Worm (Caenorhabditis elegans) whole organism, L1 larva: ENCODE measurements around the gene aqp-1.

Experiments
- C34B4.2 ChIP-seq: sonication (generic microtip); optimal IDR thresholded peaks from 2 replicates; lab custom pipeline; 2017; ENCODE audit warnings: mild to moderate bottlenecking, missing genetic modification characterization, missing compliant biosample characterization
- F16B12.6 ChIP-seq: fragments of 150-350 bp; optimal IDR thresholded peaks from 2 replicates; lab custom pipeline; 2014; ENCODE audit warnings: missing biosample characterization, missing genetic modification characterization
- Y116A8C.19 ChIP-seq: sonication (generic microtip); optimal IDR thresholded peaks from 2 replicates; lab custom pipeline; 2016; ENCODE audit warnings: missing compliant biosample characterization, missing genetic modification characterization, borderline replicate concordance
- ceh-88 ChIP-seq: fragments of 200-800 bp; sonication (Bioruptor generic); IDR thresholded peaks from 2 replicates; pipeline ENCODE4 v1.3.6; 2022; ENCODE audit warnings: missing genetic modification characterization, missing compliant biosample characterization
- ces-1 ChIP-seq: fragments of 150-350 bp; optimal IDR thresholded peaks from 2 replicates; lab custom pipeline; 2014; ENCODE audit warnings: missing biosample characterization, missing genetic modification reagents, missing genetic modification characterization
- dpl-1 ChIP-seq, 3 experiments: fragments of 150-350 bp in 2 of 3; sonication (generic microtip) in 1 of 3; optimal IDR thresholded peaks; 2 replicates each; lab custom pipeline; 2014 to 2017; ENCODE audit warnings: missing biosample characterization in 3 of 3, missing genetic modification characterization in 3 of 3, missing genetic modification reagents in 3 of 3
- efl-1 ChIP-seq, 4 experiments: fragments of 150-350 bp; optimal IDR thresholded peaks in 3 of 4; peaks in 1 of 4; 1 replicate in 1 of 4; 2 replicates in 3 of 4; lab custom pipeline; 2014; ENCODE audit warnings: missing biosample characterization in 2 of 4, missing genetic modification characterization in 2 of 4, missing genetic modification reagents in 2 of 4
- egl-13 ChIP-seq: sonication (generic microtip); optimal IDR thresholded peaks from 2 replicates; lab custom pipeline; 2016; ENCODE audit warnings: missing genotype, missing genetic modification reagents, missing genetic modification characterization, missing compliant biosample characterization
- elt-2 ChIP-seq: sonication (generic microtip); optimal IDR thresholded peaks from 2 replicates; lab custom pipeline; 2016; ENCODE audit warnings: missing genetic modification characterization, mild to moderate bottlenecking, inconsistent platforms, missing compliant biosample characterization, missing genetic modification reagents
- elt-3 ChIP-seq, 6 experiments: fragments of 150-350 bp in 1 of 6; sonication (generic microtip); optimal IDR thresholded peaks; 2 replicates each; lab custom pipeline; 2017 to 2018; ENCODE audit warnings: missing biosample characterization in 6 of 6, missing genetic modification characterization in 6 of 6, inconsistent platforms in 1 of 6
- fkh-8 ChIP-seq: sonication (generic microtip); optimal IDR thresholded peaks from 2 replicates; lab custom pipeline; 2016; ENCODE audit warnings: mild to moderate bottlenecking, missing genetic modification characterization, missing compliant biosample characterization
- grh-1 ChIP-seq: fragments of 200-800 bp; sonication (Bioruptor generic); IDR thresholded peaks from 2 replicates; pipeline ENCODE4 v1.3.6; 2022; ENCODE audit warnings: missing genetic modification reagents, missing genetic modification characterization, missing compliant biosample characterization
- hlh-17 ChIP-seq: fragments of 200-800 bp; sonication (Bioruptor generic); optimal IDR thresholded peaks from 2 replicates; lab custom pipeline; 2018; ENCODE audit warnings: missing genetic modification characterization, mild to moderate bottlenecking, missing compliant biosample characterization, moderate library complexity, borderline replicate concordance
- hlh-4 ChIP-seq: sonication (generic microtip); optimal IDR thresholded peaks from 2 replicates; lab custom pipeline; 2016; ENCODE audit warnings: mild to moderate bottlenecking, missing genetic modification characterization, missing compliant biosample characterization
- hpl-2 ChIP-seq: fragments of 150-350 bp; optimal IDR thresholded peaks from 2 replicates; lab custom pipeline; 2014; ENCODE audit warnings: missing biosample characterization, missing genetic modification reagents, missing genetic modification characterization
- jun-1 ChIP-seq: fragments of 150-350 bp; optimal IDR thresholded peaks from 2 replicates; lab custom pipeline; 2014; ENCODE audit warnings: missing biosample characterization, missing genetic modification reagents, missing genetic modification characterization
- lin-14 ChIP-seq: fragments of 200-800 bp; sonication (Bioruptor generic); optimal IDR thresholded peaks from 2 replicates; lab custom pipeline; 2018; ENCODE audit warnings: mild to moderate bottlenecking, missing genetic modification characterization, moderate library complexity, missing compliant biosample characterization
- lin-15B ChIP-seq: fragments of 150-350 bp; sonication (generic microtip); optimal IDR thresholded peaks from 3 replicates; lab custom pipeline; 2014; ENCODE audit warnings: missing biosample characterization, missing genetic modification characterization
- lin-35 ChIP-seq, 2 experiments: fragments of 150-350 bp; optimal IDR thresholded peaks; 2 replicates each; lab custom pipeline; 2014; ENCODE audit warnings: missing biosample characterization in 2 of 2, missing genetic modification characterization in 2 of 2, missing genetic modification reagents in 2 of 2
- lin-39 ChIP-seq: fragments of 150-350 bp; optimal IDR thresholded peaks from 2 replicates; lab custom pipeline; 2014; ENCODE audit warnings: missing biosample characterization, missing genetic modification reagents, missing genetic modification characterization
- lir-3 ChIP-seq: sonication (generic microtip); optimal IDR thresholded peaks from 2 replicates; lab custom pipeline; 2016; ENCODE audit warnings: mild to moderate bottlenecking, missing genetic modification characterization, moderate library complexity, missing compliant biosample characterization; ENCODE audit not compliant: poor library complexity
- mdl-1 ChIP-seq, 2 experiments: fragments of 150-350 bp; optimal IDR thresholded peaks; 2 replicates each; lab custom pipeline; 2014 to 2017; ENCODE audit warnings: missing biosample characterization in 2 of 2, missing genetic modification characterization in 2 of 2, inconsistent platforms in 1 of 2
- mep-1 ChIP-seq: fragments of 150-350 bp; optimal IDR thresholded peaks from 2 replicates; lab custom pipeline; 2014; ENCODE audit warnings: missing biosample characterization, missing genetic modification characterization
- nhr-19 ChIP-seq: fragments of 200-800 bp; sonication (Bioruptor generic); conservative IDR thresholded peaks from 2 replicates; pipeline ENCODE4 v1.3.6; 2022; ENCODE audit warnings: missing genetic modification characterization, missing compliant biosample characterization
- nhr-20 ChIP-seq: sonication (generic microtip); optimal IDR thresholded peaks from 2 replicates; lab custom pipeline; 2016; ENCODE audit warnings: mild to moderate bottlenecking, missing genetic modification characterization, missing compliant biosample characterization
- nhr-237 ChIP-seq: fragments of 150-350 bp; optimal IDR thresholded peaks from 2 replicates; lab custom pipeline; 2014; ENCODE audit warnings: missing biosample characterization, missing genetic modification characterization
- nhr-71 ChIP-seq: sonication (generic microtip); optimal IDR thresholded peaks from 2 replicates; lab custom pipeline; 2016; ENCODE audit warnings: mild to moderate bottlenecking, missing genetic modification characterization, moderate library complexity, missing compliant biosample characterization
- nhr-77 ChIP-seq: fragments of 150-350 bp; optimal IDR thresholded peaks from 2 replicates; lab custom pipeline; 2014; ENCODE audit warnings: missing biosample characterization, missing genetic modification characterization
- nhr-84 ChIP-seq: sonication (generic microtip); optimal IDR thresholded peaks from 2 replicates; lab custom pipeline; 2017; ENCODE audit warnings: missing biosample characterization, missing genetic modification characterization
- pag-3 ChIP-seq: sonication (generic microtip); optimal IDR thresholded peaks from 2 replicates; lab custom pipeline; 2017; ENCODE audit warnings: missing genetic modification characterization, mild to moderate bottlenecking, missing compliant biosample characterization, antibody characterized with exemption, borderline replicate concordance; ENCODE audit not compliant: insufficient read depth
- pqm-1 ChIP-seq: sonication (generic microtip); optimal IDR thresholded peaks from 3 replicates; lab custom pipeline; 2017; ENCODE audit warnings: missing biosample characterization, missing genetic modification characterization
- skn-1 ChIP-seq: fragments of 150-350 bp; optimal IDR thresholded peaks from 2 replicates; lab custom pipeline; 2014; ENCODE audit warnings: missing biosample characterization, missing genetic modification characterization
- snpc-4 ChIP-seq: fragments of 150-350 bp; optimal IDR thresholded peaks from 2 replicates; lab custom pipeline; 2014; ENCODE audit warnings: missing biosample characterization, missing genetic modification characterization
- sox-4 ChIP-seq: sonication (generic microtip); optimal IDR thresholded peaks from 2 replicates; lab custom pipeline; 2016; ENCODE audit warnings: missing genetic modification characterization, missing compliant biosample characterization
- sptf-1 ChIP-seq: fragments of 150-350 bp; optimal IDR thresholded peaks from 2 replicates; lab custom pipeline; 2014; ENCODE audit warnings: missing biosample characterization, missing genetic modification characterization
- tlp-1 ChIP-seq: fragments of 150-350 bp; optimal IDR thresholded peaks from 2 replicates; lab custom pipeline; 2014; ENCODE audit warnings: missing biosample characterization, missing genetic modification characterization
- unc-86 ChIP-seq: sonication (generic microtip); optimal IDR thresholded peaks from 2 replicates; lab custom pipeline; 2016; ENCODE audit warnings: missing genetic modification characterization, missing compliant biosample characterization
- xbp-1 ChIP-seq: sonication (generic microtip); optimal IDR thresholded peaks from 2 replicates; lab custom pipeline; 2016; ENCODE audit warnings: missing genetic modification characterization, missing compliant biosample characterization
- ztf-4 ChIP-seq: fragments of 150-350 bp; optimal IDR thresholded peaks from 2 replicates; lab custom pipeline; 2014; ENCODE audit warnings: missing biosample characterization, missing genetic modification characterization

aqp-1 gene

ce11 chrII:7236937-7237336 is 1.2 kb downstream of the aqp-1 start (continued):
- no peak for TF ChIP-seq hpl-2 (GFP tag; lab: Kevin White, UChicago)
- no peak for TF ChIP-seq mep-1 (tag; lab: Kevin White, UChicago)
- TF ChIP-seq nhr-77 (tag; lab: Kevin White, UChicago): no peak
- no peak for TF ChIP-seq egl-13 (tag; lab: Kevin White, UChicago)

ce11 chrII:7233274-7233673 is 4.9 kb downstream of the aqp-1 start:
- TF ChIP-seq ces-1 (no peak), pag-3 (tag; lab: Kevin White, UChicago) (no peak), efl-1 (optimal IDR thresholded peaks at IDR 0.05; lab: Kevin White, UChicago) (no peak), efl-1 (GFP tag; optimal IDR thresholded peaks at IDR 0.05 in 1 of 2; lab: Kevin White, UChicago) (peak in 1 of 2 experiments; percentile 65), fkh-8 (tag; lab: Kevin White, UChicago) (no peak), elt-2 (peak; percentile 32), lin-35 (GFP tag; optimal IDR thresholded peaks at IDR 0.05; lab: Kevin White, UChicago) (peak in 1 of 2 experiments; percentile 4)

- TF ChIP-seq lin-14 (GFP tag; lab: Kevin White, UChicago) (peak; percentile 1), elt-2 (peak; percentile 66), jun-1 (tag; lab: Kevin White, UChicago) (no peak)
Measured at ce11 chrII:7232517-7232916, 5.6 kb downstream of the aqp-1 start, which contains the start of gene ctsa-3.1. Gene ctsa-3.1, plus strand, starts transcription at chrII:7232853.

DNA sequence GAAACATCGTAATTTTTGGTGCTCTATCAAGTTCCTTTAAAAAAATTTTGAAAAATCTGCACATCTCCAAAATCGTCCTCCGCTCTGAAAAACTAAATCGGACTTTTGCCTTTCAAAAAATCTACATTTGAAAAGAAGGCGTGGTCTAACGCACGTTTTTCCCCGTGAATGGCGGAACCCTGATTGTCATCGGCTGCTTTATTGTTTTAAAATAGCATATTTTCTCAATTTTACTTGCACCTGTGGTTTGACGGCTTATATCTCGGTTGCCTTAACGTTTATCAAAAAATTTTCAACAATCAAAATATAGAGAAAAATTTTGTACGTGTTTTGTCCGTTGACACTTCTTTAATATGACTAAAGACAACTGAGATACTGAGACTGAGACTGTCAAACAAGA is 6.2 kb downstream of the aqp-1 start:
- TF ChIP-seq jun-1 (tag; lab: Kevin White, UChicago): no peak
- TF ChIP-seq dpl-1 (GFP tag; optimal IDR thresholded peaks at IDR 0.05; lab: Kevin White, UChicago): no peak
- TF ChIP-seq snpc-4 (tag; lab: Kevin White, UChicago): peak; percentile 90
- no peak for TF ChIP-seq efl-1 (optimal IDR thresholded peaks at IDR 0.05; lab: Kevin White, UChicago)
- peak in 1 of 2 experiments; percentile 54 for TF ChIP-seq efl-1 (GFP tag; optimal IDR thresholded peaks at IDR 0.05 in 1 of 2; lab: Kevin White, UChicago)

DNA sequence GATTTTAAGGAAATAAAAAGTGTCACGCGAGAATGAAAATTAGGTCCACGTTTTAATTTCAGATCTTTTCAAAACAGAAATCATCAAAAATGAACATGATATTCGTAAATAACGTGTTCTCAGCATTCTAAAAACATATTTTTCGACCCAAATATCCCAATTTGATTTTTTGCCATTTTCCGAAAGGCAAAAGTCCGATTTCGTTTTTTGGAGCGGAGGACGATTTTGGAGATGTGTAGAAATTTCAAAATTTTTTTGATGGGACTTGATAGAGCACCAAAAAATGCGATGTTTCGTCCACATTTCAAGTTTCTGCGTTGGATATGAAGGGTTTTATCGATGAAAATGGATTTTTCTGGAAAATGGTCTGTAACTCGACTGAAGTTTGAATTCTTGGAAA is 7.5 kb downstream of the aqp-1 start:
- TF ChIP-seq efl-1 (optimal IDR thresholded peaks at IDR 0.05; lab: Kevin White, UChicago): no peak
- peak in 1 of 2 experiments; percentile 1 for TF ChIP-seq efl-1 (GFP tag; optimal IDR thresholded peaks at IDR 0.05 in 1 of 2; lab: Kevin White, UChicago)
- TF ChIP-seq nhr-237 (tag; lab: Kevin White, UChicago): no peak
- no peak for TF ChIP-seq sox-4
- TF ChIP-seq Y116A8C.19 (tag; lab: Kevin White, UChicago): no peak
- no peak for TF ChIP-seq elt-3 (tag; optimal IDR thresholded peaks at IDR 0.05; lab: Kevin White, UChicago)
- no peak for TF ChIP-seq nhr-19
- no peak for TF ChIP-seq sptf-1 (tag; lab: Kevin White, UChicago)
- no peak for TF ChIP-seq mdl-1 (tag; optimal IDR thresholded peaks at IDR 0.05; lab: Kevin White, UChicago)
- TF ChIP-seq grh-1: 0 out of 2 replicates have a peak, but pooled peaks have one; percentile 9
- no peak for TF ChIP-seq lin-14 (GFP tag; lab: Kevin White, UChicago)
- no peak for TF ChIP-seq egl-13 (tag; lab: Kevin White, UChicago)
- no peak for TF ChIP-seq ztf-4 (tag; lab: Kevin White, UChicago)
- TF ChIP-seq mep-1 (tag; lab: Kevin White, UChicago): peak; percentile 5
- TF ChIP-seq C34B4.2 (tag; lab: Kevin White, UChicago): no peak

ce11 chrII:7228646-7229200 is 9.4 kb downstream of the aqp-1 start, which contains the start of gene F32A5.4:
Gene F32A5.4, plus strand, starts transcription at chrII:7229150.
- no peak for TF ChIP-seq pqm-1 (tag; lab: Kevin White, UChicago)
- TF ChIP-seq lir-3: no peak
- no peak for TF ChIP-seq nhr-84 (tag; lab: Kevin White, UChicago)
- TF ChIP-seq xbp-1 (tag; lab: Kevin White, UChicago): no peak
- no peak for TF ChIP-seq tlp-1 (tag; lab: Kevin White, UChicago)
- TF ChIP-seq unc-86 (tag; lab: Kevin White, UChicago): no peak
- TF ChIP-seq nhr-71 (tag; lab: Kevin White, UChicago): peak; percentile 4
- TF ChIP-seq nhr-20 (tag; lab: Kevin White, UChicago): peak; percentile 17
- TF ChIP-seq lin-14 (GFP tag; lab: Kevin White, UChicago): peak; percentile 22
- no peak for TF ChIP-seq elt-2
- no peak for TF ChIP-seq lin-15B (tag; lab: Kevin White, UChicago)
- no peak for TF ChIP-seq hlh-17 (GFP tag; lab: Kevin White, UChicago)
- TF ChIP-seq hlh-4 (tag; lab: Kevin White, UChicago): no peak
- no peak for TF ChIP-seq F16B12.6 (tag; lab: Kevin White, UChicago)
- no peak for TF ChIP-seq skn-1 (tag; lab: Kevin White, UChicago)
- no peak for TF ChIP-seq C34B4.2 (tag; lab: Kevin White, UChicago)
- no peak for TF ChIP-seq ceh-88 (GFP tag; lab: Robert Waterston, UW)
- no peak for TF ChIP-seq efl-1 (optimal IDR thresholded peaks at IDR 0.05; lab: Kevin White, UChicago)
- TF ChIP-seq efl-1 (GFP tag; optimal IDR thresholded peaks at IDR 0.05 in 1 of 2; lab: Kevin White, UChicago): peak in 1 of 2 experiments; percentile 75
- TF ChIP-seq lin-39 (tag; lab: Kevin White, UChicago): no peak
- TF ChIP-seq grh-1: peak; percentile 38
